Worm (Caenorhabditis elegans) whole organism, young adult: ENCODE data around the gene srx-43.
A peak's percentile ranks its signal among the peaks of the same experiment; 100 is the strongest.
"Not testable (repeated sequence)": the region's sequence is repeated elsewhere in the genome, so short reads cannot be mapped to it uniquely, and the experiment has no call there.

ENCODE experiments used
- B0035.1 ChIP-seq: sonication (generic microtip); optimal IDR thresholded peaks from 2 replicates; lab custom pipeline; 2016; ENCODE audit warnings: missing genetic modification characterization, mild to moderate bottlenecking, missing compliant biosample characterization, missing genotype, missing genetic modification reagents
- K11D2.4 ChIP-seq: fragments of 200-800 bp; sonication (Bioruptor generic); IDR thresholded peaks from 2 replicates; pipeline ENCODE4 v1.3.6; 2022; ENCODE audit warnings: missing genetic modification reagents, missing genetic modification characterization, missing compliant biosample characterization
- T07F8.4 ChIP-seq: sonication (generic microtip); optimal IDR thresholded peaks from 2 replicates; lab custom pipeline; 2016; ENCODE audit warnings: mild to moderate bottlenecking, missing genetic modification characterization, moderate library complexity, missing compliant biosample characterization
- Y56A3A.18 ChIP-seq: fragments of 200-800 bp; sonication (Bioruptor generic); IDR thresholded peaks from 2 replicates; pipeline ENCODE4 v1.3.6; 2022; ENCODE audit warnings: missing genetic modification reagents, missing genetic modification characterization, missing compliant biosample characterization
- Y67H2A.10 ChIP-seq: fragments of 200-800 bp; sonication (Bioruptor generic); conservative IDR thresholded peaks from 2 replicates; pipeline ENCODE4 v1.3.6; 2022; ENCODE audit warnings: missing genetic modification reagents, missing genetic modification characterization, missing compliant biosample characterization
- Y95B8A.8 ChIP-seq: fragments of 200-800 bp; sonication (Bioruptor generic); IDR thresholded peaks from 2 replicates; pipeline ENCODE4 v1.3.6; 2022; ENCODE audit warnings: missing genetic modification reagents, missing genetic modification characterization, missing compliant biosample characterization
- ama-1 ChIP-seq, 3 experiments: fragments of 150-350 bp in 1 of 3; sonication (generic microtip) in 2 of 3; optimal IDR thresholded peaks; 2 replicates each; lab custom pipeline; 2014 to 2018; ENCODE audit warnings: missing biosample characterization in 2 of 3, missing genetic modification characterization in 2 of 3, missing genetic modification reagents in 2 of 3
- aptf-2 ChIP-seq: fragments of 200-800 bp; sonication (Bioruptor generic); conservative IDR thresholded peaks from 2 replicates; pipeline ENCODE4 v1.3.6; 2022; ENCODE audit warnings: missing genetic modification reagents, missing genetic modification characterization, missing compliant biosample characterization
- atf-7 ChIP-seq: sonication (generic microtip); optimal IDR thresholded peaks from 2 replicates; lab custom pipeline; 2017; ENCODE audit warnings: mild to moderate bottlenecking, missing genetic modification characterization, missing compliant biosample characterization
- attf-5 ChIP-seq: fragments of 200-800 bp; sonication (Bioruptor generic); optimal IDR thresholded peaks from 2 replicates; lab custom pipeline; 2018; ENCODE audit warnings: mild to moderate bottlenecking, missing genetic modification characterization, missing compliant biosample characterization
- ccch-3 ChIP-seq: fragments of 200-800 bp; sonication (Bioruptor generic); optimal IDR thresholded peaks from 2 replicates; lab custom pipeline; 2018; ENCODE audit warnings: mild to moderate bottlenecking, missing genetic modification characterization, missing compliant biosample characterization
- ceh-58 ChIP-seq: fragments of 200-800 bp; sonication (Bioruptor generic); IDR thresholded peaks from 2 replicates; pipeline ENCODE4 v1.3.6; 2022; ENCODE audit warnings: missing genetic modification characterization, missing compliant biosample characterization
- dox-1 ChIP-seq: fragments of 200-800 bp; sonication (Bioruptor generic); IDR thresholded peaks from 2 replicates; pipeline ENCODE4 v1.3.6; 2022; ENCODE audit warnings: missing genetic modification reagents, missing genetic modification characterization, missing compliant biosample characterization
- efl-1 ChIP-seq: fragments of 150-350 bp; optimal IDR thresholded peaks from 2 replicates; lab custom pipeline; 2014; ENCODE audit warnings: missing biosample characterization, missing genetic modification reagents, missing genetic modification characterization
- gei-17 ChIP-seq: fragments of 200-800 bp; sonication (Bioruptor generic); optimal IDR thresholded peaks from 2 replicates; lab custom pipeline; 2018; ENCODE audit warnings: mild to moderate bottlenecking, missing genetic modification characterization, missing compliant biosample characterization
- hlh-26 ChIP-seq: fragments of 200-800 bp; sonication (Bioruptor generic); conservative IDR thresholded peaks from 2 replicates; pipeline ENCODE4 v1.3.6; 2022; ENCODE audit warnings: missing genetic modification reagents, missing genetic modification characterization, missing compliant biosample characterization
- hmg-1.2 ChIP-seq: fragments of 200-800 bp; sonication (Bioruptor generic); IDR thresholded peaks from 2 replicates; pipeline ENCODE4 v1.3.6; 2022; ENCODE audit warnings: missing genetic modification reagents, missing genetic modification characterization, missing compliant biosample characterization
- let-607 ChIP-seq, 2 experiments: fragments of 200-800 bp in 1 of 2; sonication (Bioruptor generic) in 1 of 2; sonication (generic microtip) in 1 of 2; optimal IDR thresholded peaks; 2 replicates each; lab custom pipeline; 2016 to 2018; ENCODE audit warnings: mild to moderate bottlenecking in 2 of 2, missing compliant biosample characterization in 2 of 2, missing genetic modification characterization in 2 of 2, moderate library complexity in 2 of 2, missing genotype in 1 of 2
- lin-35 ChIP-seq, 3 experiments: fragments of 150-350 bp in 2 of 3; sonication (generic microtip) in 1 of 3; optimal IDR thresholded peaks; 2 replicates each; lab custom pipeline; 2014 to 2018; ENCODE audit warnings: missing biosample characterization in 3 of 3, missing genetic modification characterization in 3 of 3, missing genetic modification reagents in 3 of 3
- lin-40 ChIP-seq: sonication (generic microtip); optimal IDR thresholded peaks from 2 replicates; lab custom pipeline; 2016; ENCODE audit warnings: missing genetic modification characterization, mild to moderate bottlenecking, missing compliant biosample characterization, missing genotype, missing genetic modification reagents
- madf-6 ChIP-seq: fragments of 200-800 bp; sonication (Bioruptor generic); IDR thresholded peaks from 2 replicates; pipeline ENCODE4 v1.3.6; 2022; ENCODE audit warnings: missing genetic modification reagents, missing genetic modification characterization, missing compliant biosample characterization
- mcd-1 ChIP-seq: fragments of 200-800 bp; sonication (Bioruptor generic); IDR thresholded peaks from 2 replicates; pipeline ENCODE4 v1.3.6; 2022; ENCODE audit warnings: missing genetic modification reagents, missing genetic modification characterization, missing compliant biosample characterization
- mel-28 ChIP-seq: sonication (generic microtip); optimal IDR thresholded peaks from 2 replicates; lab custom pipeline; 2016; ENCODE audit warnings: borderline replicate concordance, mild to moderate bottlenecking, missing genetic modification characterization, missing compliant biosample characterization
- nfya-1 ChIP-seq: sonication (generic microtip); optimal IDR thresholded peaks from 2 replicates; lab custom pipeline; 2017; ENCODE audit warnings: antibody characterized with exemption, missing compliant biosample characterization, missing genetic modification characterization, borderline replicate concordance; ENCODE audit not compliant: insufficient read depth
- nfyb-1 ChIP-seq: fragments of 200-800 bp; sonication (Bioruptor generic); IDR thresholded peaks from 2 replicates; pipeline ENCODE4 v1.3.6; 2022; ENCODE audit warnings: missing genetic modification reagents, missing genetic modification characterization, missing compliant biosample characterization
- nhr-80 ChIP-seq: sonication (generic microtip); optimal IDR thresholded peaks from 2 replicates; lab custom pipeline; 2016; ENCODE audit warnings: missing genetic modification characterization, missing compliant biosample characterization
- nhr-90 ChIP-seq: sonication (generic microtip); optimal IDR thresholded peaks from 2 replicates; lab custom pipeline; 2016; ENCODE audit warnings: missing genotype, mild to moderate bottlenecking, missing genetic modification characterization, missing compliant biosample characterization
- pha-4 ChIP-seq: fragments of 150-350 bp; sonication (generic microtip); optimal IDR thresholded peaks from 2 replicates; lab custom pipeline; 2014; ENCODE audit warnings: missing biosample characterization, missing genetic modification reagents, missing genetic modification characterization
- rcor-1 ChIP-seq: fragments of 200-800 bp; sonication (Bioruptor generic); IDR thresholded peaks from 2 replicates; pipeline ENCODE4 v1.3.6; 2022; ENCODE audit warnings: missing genetic modification reagents, missing genetic modification characterization, missing compliant biosample characterization
- sea-2 ChIP-seq: fragments of 200-800 bp; sonication (Bioruptor generic); IDR thresholded peaks from 2 replicates; pipeline ENCODE4 v1.3.6; 2022; ENCODE audit warnings: missing genetic modification characterization, missing compliant biosample characterization
- snpc-4 ChIP-seq, 5 experiments: fragments of 150-350 bp in 1 of 5; sonication (generic microtip) in 4 of 5; optimal IDR thresholded peaks; 2 replicates each; lab custom pipeline; 2014 to 2018; ENCODE audit warnings: missing genetic modification characterization in 5 of 5, missing biosample characterization in 3 of 5, antibody characterized with exemption in 2 of 5, mild to moderate bottlenecking in 2 of 5, missing compliant biosample characterization in 2 of 5, missing genotype in 2 of 5, moderate library complexity in 2 of 5, missing genetic modification reagents in 1 of 5
- tbx-9 ChIP-seq: sonication (generic microtip); optimal IDR thresholded peaks from 2 replicates; lab custom pipeline; 2016; ENCODE audit warnings: borderline replicate concordance, missing genetic modification characterization, inconsistent platforms, missing compliant biosample characterization
- tlf-1 ChIP-seq: fragments of 200-800 bp; sonication (Bioruptor generic); optimal IDR thresholded peaks from 2 replicates; lab custom pipeline; 2018; ENCODE audit warnings: mild to moderate bottlenecking, missing genetic modification characterization, missing compliant biosample characterization
- unc-130 ChIP-seq: sonication (generic microtip); optimal IDR thresholded peaks from 2 replicates; lab custom pipeline; 2016; ENCODE audit warnings: missing genetic modification reagents, missing genetic modification characterization, missing compliant biosample characterization
- zfh-2 ChIP-seq: fragments of 200-800 bp; sonication (Bioruptor generic); conservative IDR thresholded peaks from 2 replicates; pipeline ENCODE4 v1.3.6; 2022; ENCODE audit warnings: missing genetic modification reagents, missing genetic modification characterization, missing compliant biosample characterization
- ztf-28 ChIP-seq: fragments of 200-800 bp; sonication (Bioruptor generic); IDR thresholded peaks from 2 replicates; pipeline ENCODE4 v1.3.6; 2022; ENCODE audit warnings: missing genetic modification reagents, missing genetic modification characterization, missing compliant biosample characterization

srx-43 gene

DNA sequence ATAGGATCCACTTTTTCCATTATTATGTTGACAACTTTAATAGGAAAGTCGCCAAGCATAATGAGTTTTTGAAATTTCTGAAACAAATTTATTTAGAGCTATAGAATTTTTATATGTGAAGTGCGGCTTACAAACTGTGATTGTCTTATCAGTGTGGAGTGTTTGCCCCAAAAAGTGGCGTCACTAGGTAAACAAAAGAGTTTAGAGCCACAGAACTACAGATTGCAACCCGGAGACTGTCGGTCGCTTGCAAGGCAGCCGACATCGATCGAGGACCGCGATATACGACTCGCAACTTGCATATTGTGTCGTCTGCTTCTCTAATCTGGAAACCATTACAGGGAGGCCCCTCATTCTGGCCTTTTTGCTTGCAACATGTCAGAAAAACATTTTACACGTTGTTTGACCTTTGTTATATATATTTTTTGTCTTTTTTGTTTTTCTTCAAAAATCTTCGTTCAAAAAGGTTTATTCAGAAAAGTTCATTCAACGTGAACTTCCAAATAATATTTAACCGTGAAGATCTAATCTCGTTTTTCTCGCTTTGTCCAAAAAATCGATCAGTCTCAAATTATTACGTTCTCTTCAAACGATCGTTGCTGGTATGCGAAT, 34.9 kb upstream of the srx-43 start, which contains the start of the genes fbxa-99 and F36G9.13:
fbxa-99 (minus strand) TSS at position 122 of the 612 bp plus-strand sequence.
F36G9.13 (plus strand) TSS at position 562 of the 612 bp plus-strand sequence.
- TF ChIP-seq mcd-1 (GFP tag; lab: Robert Waterston, UW) (no peak), rcor-1 (GFP tag; lab: Robert Waterston, UW) (no peak), unc-130 (GFP tag; lab: Kevin White, UChicago) (no peak), T07F8.4 (no peak), snpc-4 (GFP tag; optimal IDR thresholded peaks at IDR 0.05; lab: Kevin White, UChicago) (no peak), snpc-4 (tag; optimal IDR thresholded peaks at IDR 0.05; lab: Kevin White, UChicago) (peak; percentile 77 to 90 (median 81))

ce11 chrV:15988074-15988473, 29.7 kb upstream of the srx-43 start, which contains the start of gene F36G9.15:
Gene F36G9.15 (minus strand): TSS chrV:15988174.
- TF ChIP-seq Y67H2A.10 (GFP tag; lab: Robert Waterston, UW) (no peak), Y56A3A.18 (GFP tag; lab: Robert Waterston, UW) (no peak)

DNA sequence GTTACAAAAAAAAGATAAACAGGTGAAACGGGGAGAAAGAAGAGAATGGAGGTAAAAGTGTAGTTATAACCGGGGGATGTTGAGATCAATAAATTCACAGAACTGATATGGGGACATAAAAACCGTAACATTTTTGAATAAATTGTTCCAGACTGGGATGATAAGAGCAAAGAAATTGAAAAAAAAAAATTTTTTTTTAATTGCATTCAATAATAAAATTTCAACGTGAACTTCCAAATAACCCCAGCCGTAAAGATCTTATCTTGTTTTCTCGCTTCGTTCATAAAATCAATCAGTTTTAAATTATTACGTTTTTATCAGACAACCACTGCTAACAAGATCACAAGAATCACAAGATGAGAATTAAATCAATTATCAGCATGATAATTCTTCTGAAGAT, 25.9 kb upstream of the srx-43 start, which contains the start of gene C06C6.7:
C06C6.7 (plus strand) TSS at position 301 of the 400 bp plus-strand sequence.
- not testable (repeated sequence) for TF ChIP-seq gei-17 (GFP tag; lab: Kevin White, UChicago); zfh-2 (GFP tag; lab: Robert Waterston, UW); efl-1 (GFP tag; lab: Kevin White, UChicago)

ce11 chrV:15996655-15997186, 21.1 kb upstream of the srx-43 start, which contains the start of the genes C06C6.9 and C06C6.8:
Gene C06C6.9 (minus strand): TSS chrV:15996755.
Gene C06C6.8 (plus strand): TSS chrV:15997136.
- TF ChIP-seq ama-1 (optimal IDR thresholded peaks at IDR 0.05; lab: Kevin White, UChicago), result no peak
- TF ChIP-seq ama-1 (GFP tag; optimal IDR thresholded peaks at IDR 0.05; lab: Kevin White, UChicago), result no peak

- TF ChIP-seq atf-7 (tag; lab: Kevin White, UChicago) (peak; percentile 77), dox-1 (GFP tag; lab: Robert Waterston, UW) (peak; percentile 50; the same call in 1 of the 2 replicates), nhr-80 (tag; lab: Kevin White, UChicago) (peak; percentile 78), attf-5 (GFP tag; lab: Kevin White, UChicago) (peak; percentile 20), nfyb-1 (GFP tag; lab: Robert Waterston, UW) (peak; percentile 34; the same call in 1 of the 2 replicates), Y95B8A.8 (GFP tag; lab: Robert Waterston, UW) (no peak), K11D2.4 (no peak), hmg-1.2 (GFP tag; lab: Robert Waterston, UW) (peak; percentile 58; the same call in 1 of the 2 replicates), aptf-2 (GFP tag; lab: Robert Waterston, UW) (no peak), rcor-1 (GFP tag; lab: Robert Waterston, UW) (no peak)
Measured at ce11 chrV:16000433-16000832, 17.3 kb upstream of the srx-43 start, which contains the start of gene nhr-50. Gene nhr-50 (minus strand): TSS chrV:16000631.

- TF ChIP-seq pha-4 (tag; lab: Kevin White, UChicago) (no peak), ccch-3 (GFP tag; lab: Kevin White, UChicago) (no peak), nhr-90 (no peak), nfya-1 (tag; lab: Kevin White, UChicago) (no peak), hlh-26 (GFP tag; lab: Robert Waterston, UW) (no peak), madf-6 (GFP tag; lab: Robert Waterston, UW) (no peak), lin-35 (GFP tag; optimal IDR thresholded peaks at IDR 0.05; lab: Kevin White, UChicago) (no peak), mel-28 (tag; lab: Kevin White, UChicago) (no peak), hmg-1.2 (GFP tag; lab: Robert Waterston, UW) (no peak), let-607 (tag; optimal IDR thresholded peaks at IDR 0.05; lab: Kevin White, UChicago) (no peak), tlf-1 (GFP tag; lab: Kevin White, UChicago) (no peak), ztf-28 (no peak), rcor-1 (GFP tag; lab: Robert Waterston, UW) (no peak), ceh-58 (GFP tag; lab: Robert Waterston, UW) (no peak), lin-40 (no peak), B0035.1 (no peak), tbx-9 (no peak), sea-2 (GFP tag; lab: Robert Waterston, UW) (no peak)
Measured at ce11 chrV:16002288-16002687, 15.5 kb upstream of the srx-43 start, which contains the start of gene nhr-63. Gene nhr-63 (plus strand): TSS chrV:16002588.
